Fruit fly (Drosophila melanogaster) whole organism, adult: Measurements from ENCODE around the gene CG5758.
A peak's percentile ranks its signal among the peaks of the same experiment; 100 is the strongest.

Source experiments
- CG11617 ChIP-seq: fragments of 200-800 bp; sonication (Bioruptor generic); optimal IDR thresholded peaks from 2 replicates; lab custom pipeline; 2017; ENCODE audit warnings: mild to moderate bottlenecking, missing biosample characterization, missing genetic modification reagents, missing genetic modification characterization
- CG12768 ChIP-seq: fragments of 200-800 bp; sonication (Bioruptor generic); optimal IDR thresholded peaks from 2 replicates; lab custom pipeline; 2017; ENCODE audit warnings: missing biosample characterization, missing genetic modification characterization, mild to moderate bottlenecking, moderate library complexity, missing genetic modification reagents
- CG14711 ChIP-seq: fragments of 200-800 bp; sonication (Bioruptor generic); optimal IDR thresholded peaks from 2 replicates; lab custom pipeline; 2018; ENCODE audit warnings: missing biosample characterization, mild to moderate bottlenecking, missing genetic modification characterization, moderate library complexity
- CG1620 ChIP-seq: fragments of 200-800 bp; sonication (Bioruptor generic); optimal IDR thresholded peaks from 2 replicates; lab custom pipeline; 2016; ENCODE audit warnings: missing biosample characterization, missing genetic modification characterization
- CG33017 ChIP-seq: fragments of 200-800 bp; sonication (Bioruptor generic); optimal IDR thresholded peaks from 2 replicates; lab custom pipeline; 2018; ENCODE audit warnings: missing biosample characterization, mild to moderate bottlenecking, missing genetic modification characterization, moderate library complexity
- CG5204 ChIP-seq: fragments of 200-800 bp; sonication (Bioruptor generic); optimal IDR thresholded peaks from 2 replicates; lab custom pipeline; 2016; ENCODE audit warnings: missing biosample characterization, missing genetic modification characterization
- CG7045 ChIP-seq: fragments of 200-800 bp; sonication (Bioruptor generic); optimal IDR thresholded peaks from 2 replicates; lab custom pipeline; 2017; ENCODE audit warnings: missing biosample characterization, mild to moderate bottlenecking, missing genetic modification characterization
- CG7101 ChIP-seq: fragments of 200-800 bp; sonication (Bioruptor generic); optimal IDR thresholded peaks from 2 replicates; lab custom pipeline; 2018; ENCODE audit warnings: missing biosample characterization, mild to moderate bottlenecking, missing genetic modification characterization, moderate library complexity
- Clk ChIP-seq: fragments of 200-800 bp; sonication (Bioruptor generic); optimal IDR thresholded peaks from 2 replicates; lab custom pipeline; 2017; ENCODE audit warnings: missing biosample characterization, missing genetic modification characterization
- Crg-1 ChIP-seq: fragments of 200-800 bp; sonication (Bioruptor generic); optimal IDR thresholded peaks from 2 replicates; lab custom pipeline; 2016; ENCODE audit warnings: missing biosample characterization, missing genetic modification characterization
- Hr96 ChIP-seq: fragments of 200-800 bp; sonication (Bioruptor generic); optimal IDR thresholded peaks from 2 replicates; lab custom pipeline; 2016; ENCODE audit warnings: missing biosample characterization, missing genetic modification characterization
- Mnt ChIP-seq: fragments of 200-800 bp; sonication (Bioruptor generic); optimal IDR thresholded peaks from 2 replicates; lab custom pipeline; 2016; ENCODE audit warnings: missing biosample characterization, mild to moderate bottlenecking, missing genetic modification characterization
- bab1 ChIP-seq: fragments of 200-800 bp; sonication (Bioruptor generic); optimal IDR thresholded peaks from 3 replicates; lab custom pipeline; 2019; ENCODE audit warnings: missing biosample characterization, mild to moderate bottlenecking, missing genetic modification characterization, moderate library complexity
- cic ChIP-seq: fragments of 200-800 bp; sonication (Bioruptor generic); optimal IDR thresholded peaks from 2 replicates; lab custom pipeline; 2017; ENCODE audit warnings: missing biosample characterization, mild to moderate bottlenecking, missing genetic modification characterization, moderate library complexity
- cnc ChIP-seq, 2 experiments: fragments of >200 bp; optimal IDR thresholded peaks; 2 replicates each; lab custom pipeline; 2017
- kay ChIP-seq: fragments of 200-800 bp; sonication (Bioruptor generic); peaks from one replicate; lab custom pipeline; 2016; ENCODE audit warnings: missing biosample characterization, missing genetic modification characterization, borderline replicate concordance
- ovo ChIP-seq: fragments of 200-800 bp; sonication (Bioruptor generic); optimal IDR thresholded peaks from 2 replicates; lab custom pipeline; 2016; ENCODE audit warnings: missing biosample characterization, missing genetic modification characterization
- pad ChIP-seq: fragments of 200-800 bp; sonication (Bioruptor generic); optimal IDR thresholded peaks from 3 replicates; lab custom pipeline; 2017; ENCODE audit warnings: missing biosample characterization, missing genetic modification characterization, mild to moderate bottlenecking, moderate library complexity, missing genetic modification reagents
- tj ChIP-seq: fragments of 200-800 bp; sonication (Bioruptor generic); optimal IDR thresholded peaks from 3 replicates; lab custom pipeline; 2017; ENCODE audit warnings: missing biosample characterization, mild to moderate bottlenecking, missing genetic modification characterization, moderate library complexity
- toe ChIP-seq: fragments of 200-800 bp; sonication (Bioruptor generic); optimal IDR thresholded peaks from 2 replicates; lab custom pipeline; 2016; ENCODE audit warnings: missing biosample characterization, missing genetic modification characterization

The CG5758 gene

DNA sequence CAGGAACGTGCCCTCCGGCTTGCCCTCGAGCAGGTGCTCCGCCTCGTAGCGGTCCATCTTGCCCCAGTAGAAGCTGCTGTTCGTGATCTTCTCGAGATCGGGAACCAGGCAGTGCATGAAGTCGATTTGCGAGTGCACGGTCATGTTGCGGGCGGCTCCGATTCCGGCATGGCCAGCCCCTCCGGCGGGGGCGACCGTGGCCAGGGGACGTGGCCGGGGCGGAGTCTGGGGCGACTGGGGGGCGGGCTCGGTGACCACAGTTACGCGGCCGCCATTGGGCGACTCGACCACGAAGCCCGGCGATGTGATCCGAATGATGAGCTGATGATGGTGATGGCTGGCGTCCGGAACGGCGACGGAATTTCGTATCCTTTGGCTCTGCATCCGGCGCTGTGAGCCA, 20.7 kb downstream of the CG5758 start:
- no peak for TF ChIP-seq CG33017 (tag; lab: Kevin White, UChicago)
- no peak for TF ChIP-seq CG7101 (tag; lab: Kevin White, UChicago)
- TF ChIP-seq kay (GFP tag; lab: Kevin White, UChicago), result no peak
- TF ChIP-seq bab1, result no peak
- TF ChIP-seq toe (GFP tag; lab: Kevin White, UChicago), result no peak
- no peak for TF ChIP-seq Crg-1 (GFP tag; lab: Kevin White, UChicago)
- TF ChIP-seq CG11617 (GFP tag; lab: Kevin White, UChicago), result no peak
- TF ChIP-seq CG1620, result no peak
- no peak for TF ChIP-seq Mnt
- no peak for TF ChIP-seq Hr96
- TF ChIP-seq tj (GFP tag; lab: Kevin White, UChicago), result no peak
- no peak for TF ChIP-seq cnc (optimal IDR thresholded peaks at IDR 0.05; lab: Kevin White, UChicago)

DNA sequence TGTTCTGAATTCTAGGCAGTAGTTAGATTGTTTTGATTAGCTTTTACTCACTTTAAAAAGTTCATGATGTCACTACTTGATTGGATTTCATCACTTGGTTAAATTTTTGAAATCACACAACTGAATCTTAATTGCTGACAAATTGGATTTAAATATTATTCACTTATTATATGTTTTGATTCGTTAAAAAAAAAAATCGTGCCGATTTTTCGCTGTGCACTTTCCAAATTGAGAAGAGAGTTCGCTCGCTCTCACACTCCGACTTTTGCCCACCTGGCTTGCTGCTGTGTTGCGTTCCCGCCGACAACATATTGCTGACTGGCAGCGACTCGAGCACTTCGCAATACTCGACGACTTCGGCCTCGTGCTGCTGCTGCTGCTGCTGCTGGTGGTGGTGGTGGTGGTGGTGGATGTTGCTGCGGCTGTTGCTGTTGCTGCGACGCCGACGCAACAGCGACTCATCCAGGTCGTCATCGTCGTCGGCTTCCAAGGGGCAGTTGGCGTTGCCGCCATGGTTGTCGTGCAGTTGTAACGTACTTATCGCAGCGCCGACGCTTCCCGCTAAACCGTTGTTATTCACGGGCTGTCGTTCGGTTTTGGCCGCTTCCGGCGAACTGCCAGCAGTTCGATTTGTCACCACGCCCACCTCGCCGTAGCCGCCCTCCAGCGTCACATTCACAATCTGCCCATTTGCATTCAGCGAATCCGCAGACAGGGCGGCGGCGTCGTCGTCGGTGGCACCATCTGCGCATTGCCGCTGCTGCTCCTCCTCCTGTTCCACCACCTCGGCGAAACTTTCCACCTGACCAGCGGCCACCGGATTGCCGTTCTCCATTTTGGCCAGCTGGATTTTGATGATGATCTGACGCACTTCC, 21.9 kb downstream of the CG5758 start:
- TF ChIP-seq Hr96 (no peak), kay (GFP tag; lab: Kevin White, UChicago) (no peak), Mnt (no peak), CG12768 (peak; percentile 15), CG11617 (GFP tag; lab: Kevin White, UChicago) (peak; percentile 49), ovo (no peak), bab1 (peak; percentile 5), cnc (optimal IDR thresholded peaks at IDR 0.05; lab: Kevin White, UChicago) (no peak), CG1620 (no peak), CG14711 (tag; lab: Kevin White, UChicago) (peak; percentile 27), tj (GFP tag; lab: Kevin White, UChicago) (peak; percentile 77), pad (GFP tag; lab: Kevin White, UChicago) (no peak), CG5204 (GFP tag; lab: Kevin White, UChicago) (peak; percentile 32), CG7045 (GFP tag; lab: Kevin White, UChicago) (no peak), CG7101 (tag; lab: Kevin White, UChicago) (peak; percentile 34), toe (GFP tag; lab: Kevin White, UChicago) (no peak), Crg-1 (GFP tag; lab: Kevin White, UChicago) (no peak), Clk (GFP tag; lab: Kevin White, UChicago) (no peak), cic (GFP tag; lab: Kevin White, UChicago) (no peak), CG33017 (tag; lab: Kevin White, UChicago) (peak; percentile 35)

- TF ChIP-seq Hr96 (no peak), cic (GFP tag; lab: Kevin White, UChicago) (peak; percentile 15)
Measured at dm6 chr2L:18143176-18143575, 23.4 kb downstream of the CG5758 start.

- TF ChIP-seq toe (GFP tag; lab: Kevin White, UChicago), result no peak
- no peak for TF ChIP-seq cic (GFP tag; lab: Kevin White, UChicago)
- TF ChIP-seq CG14711 (tag; lab: Kevin White, UChicago), result no peak
- TF ChIP-seq ovo, result no peak
- TF ChIP-seq Clk (GFP tag; lab: Kevin White, UChicago), result no peak
- no peak for TF ChIP-seq Mnt
- TF ChIP-seq bab1, result no peak
- TF ChIP-seq CG7101 (tag; lab: Kevin White, UChicago), result no peak
- TF ChIP-seq CG1620, result no peak
- TF ChIP-seq tj (GFP tag; lab: Kevin White, UChicago), result no peak
- no peak for TF ChIP-seq CG33017 (tag; lab: Kevin White, UChicago)
- no peak for TF ChIP-seq CG7045 (GFP tag; lab: Kevin White, UChicago)
- TF ChIP-seq CG5204 (GFP tag; lab: Kevin White, UChicago), result no peak
- TF ChIP-seq pad (GFP tag; lab: Kevin White, UChicago), result no peak
Measured at dm6 chr2L:18144268-18144834, 24.6 kb downstream of the CG5758 start.

- TF ChIP-seq Mnt (no peak), tj (GFP tag; lab: Kevin White, UChicago) (no peak), CG33017 (tag; lab: Kevin White, UChicago) (no peak), CG11617 (GFP tag; lab: Kevin White, UChicago) (no peak), kay (GFP tag; lab: Kevin White, UChicago) (no peak), toe (GFP tag; lab: Kevin White, UChicago) (no peak), Clk (GFP tag; lab: Kevin White, UChicago) (no peak), cnc (optimal IDR thresholded peaks at IDR 0.05; lab: Kevin White, UChicago) (no peak)
Measured at dm6 chr2L:18145253-18145652, 25.5 kb downstream of the CG5758 start.

DNA sequence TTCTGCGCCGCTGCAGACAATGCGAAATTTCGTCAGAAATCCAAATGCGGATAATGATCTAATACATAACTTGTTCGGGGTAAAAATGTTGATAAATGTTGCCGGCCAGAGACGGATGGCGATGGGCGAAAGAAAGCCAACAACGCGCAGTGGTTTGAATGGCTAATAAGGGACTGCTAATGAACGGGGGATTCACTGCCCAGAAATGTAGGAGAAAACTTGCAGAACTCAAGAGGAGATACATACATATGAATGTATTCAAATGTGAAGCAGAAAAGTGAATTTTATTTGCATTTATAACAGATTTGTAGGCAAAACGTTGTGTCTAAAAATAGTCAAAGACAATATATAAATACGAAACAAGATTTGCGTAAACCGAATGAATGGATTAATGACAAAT, 26.0 kb downstream of the CG5758 start:
- no peak for TF ChIP-seq CG5204 (GFP tag; lab: Kevin White, UChicago)
- no peak for TF ChIP-seq cnc (optimal IDR thresholded peaks at IDR 0.05; lab: Kevin White, UChicago)
- no peak for TF ChIP-seq CG11617 (GFP tag; lab: Kevin White, UChicago)
- TF ChIP-seq CG14711 (tag; lab: Kevin White, UChicago), result no peak
- no peak for TF ChIP-seq kay (GFP tag; lab: Kevin White, UChicago)
- TF ChIP-seq cic (GFP tag; lab: Kevin White, UChicago), result no peak
- TF ChIP-seq pad (GFP tag; lab: Kevin White, UChicago), result no peak
